Fruit fly (Drosophila melanogaster) whole organism, embryonic: ENCODE measurements around the gene et.

Experiments used
- ATbp ChIP-seq: fragments of 200-800 bp; sonication (Bioruptor generic); optimal IDR thresholded peaks from 2 replicates; lab custom pipeline; 2017; ENCODE audit warnings: missing biosample characterization, mild to moderate bottlenecking, missing genetic modification characterization, missing genetic modification reagents
- Awh ChIP-seq: fragments of 200-800 bp; sonication (Bioruptor generic); IDR thresholded peaks from 2 replicates; pipeline ENCODE4, ENCODE4 v1.3.6; 2022; ENCODE audit warnings: missing biosample characterization, missing genetic modification characterization
- B-H1 ChIP-seq: fragments of 200-800 bp; sonication (Bioruptor generic); IDR thresholded peaks from 3 replicates; pipeline ENCODE4 v1.3.6; 2022; ENCODE audit warnings: missing biosample characterization, missing genetic modification characterization
- Bdp1 ChIP-seq: fragments of 200-800 bp; sonication (Bioruptor generic); optimal IDR thresholded peaks from 3 replicates; lab custom pipeline; 2016; ENCODE audit warnings: missing biosample characterization, missing genetic modification characterization
- CG12104 ChIP-seq: fragments of 200-800 bp; sonication (Bioruptor generic); optimal IDR thresholded peaks from 3 replicates; lab custom pipeline; 2016; ENCODE audit warnings: missing biosample characterization, missing genetic modification characterization
- CG12391 ChIP-seq: fragments of 200-800 bp; sonication (Bioruptor generic); optimal IDR thresholded peaks from 3 replicates; lab custom pipeline; 2018; ENCODE audit warnings: missing biosample characterization, mild to moderate bottlenecking, missing genetic modification characterization, moderate library complexity
- CG12942 ChIP-seq: fragments of 200-800 bp; sonication (Bioruptor generic); optimal IDR thresholded peaks from 3 replicates; lab custom pipeline; 2016; ENCODE audit warnings: missing biosample characterization, missing genetic modification characterization
- CG13296 ChIP-seq: fragments of 200-800 bp; sonication (Bioruptor generic); optimal IDR thresholded peaks from 3 replicates; lab custom pipeline; 2018; ENCODE audit warnings: missing biosample characterization, mild to moderate bottlenecking, missing genetic modification characterization
- CG16863 ChIP-seq: fragments of 200-800 bp; sonication (Bioruptor generic); optimal IDR thresholded peaks from 3 replicates; lab custom pipeline; 2016; ENCODE audit warnings: missing biosample characterization, missing genetic modification characterization
- CG30020 ChIP-seq: fragments of 200-800 bp; optimal IDR thresholded peaks from 2 replicates; lab custom pipeline; 2019; ENCODE audit warnings: missing biosample characterization, mild to moderate bottlenecking, missing genetic modification characterization, moderate library complexity
- CG31388 ChIP-seq: fragments of 200-800 bp; sonication (Bioruptor generic); optimal IDR thresholded peaks from 2 replicates; lab custom pipeline; 2016; ENCODE audit warnings: missing biosample characterization, missing genetic modification characterization
- CG3163 ChIP-seq: fragments of 200-800 bp; sonication (Bioruptor generic); optimal IDR thresholded peaks from 3 replicates; lab custom pipeline; 2016; ENCODE audit warnings: missing biosample characterization, missing genetic modification characterization
- CG4328 ChIP-seq: fragments of 200-800 bp; sonication (Bioruptor generic); optimal IDR thresholded peaks from 3 replicates; lab custom pipeline; 2017; ENCODE audit warnings: missing biosample characterization, missing genetic modification reagents, missing genetic modification characterization
- CG43689 ChIP-seq: fragments of 200-800 bp; sonication (Bioruptor generic); IDR thresholded peaks from 2 replicates; pipeline ENCODE4 v1.3.6; 2022; ENCODE audit warnings: missing biosample characterization, missing genetic modification characterization
- CG4707 ChIP-seq: fragments of 200-800 bp; sonication (Bioruptor generic); optimal IDR thresholded peaks from 2 replicates; lab custom pipeline; 2018; ENCODE audit warnings: missing biosample characterization, mild to moderate bottlenecking, missing genetic modification characterization, moderate library complexity
- CG6765 ChIP-seq: fragments of 200-800 bp; sonication (Bioruptor generic); optimal IDR thresholded peaks from 3 replicates; lab custom pipeline; 2017; ENCODE audit warnings: missing biosample characterization, mild to moderate bottlenecking, missing genetic modification characterization
- CG8944 ChIP-seq: fragments of 200-800 bp; sonication (Bioruptor generic); optimal IDR thresholded peaks from 3 replicates; lab custom pipeline; 2016; ENCODE audit warnings: missing biosample characterization, missing genetic modification characterization
- CG9817 ChIP-seq: fragments of 200-800 bp; sonication (Bioruptor generic); optimal IDR thresholded peaks from 2 replicates; lab custom pipeline; 2018; ENCODE audit warnings: missing biosample characterization, mild to moderate bottlenecking, missing genetic modification characterization, moderate library complexity
- Chrac-16 ChIP-seq: fragments of 200-800 bp; sonication (Bioruptor generic); optimal IDR thresholded peaks from 3 replicates; lab custom pipeline; 2016; ENCODE audit warnings: missing biosample characterization, missing genetic modification characterization
- Dek ChIP-seq: fragments of 200-800 bp; sonication (Bioruptor generic); optimal IDR thresholded peaks from 3 replicates; lab custom pipeline; 2019; ENCODE audit warnings: missing biosample characterization, mild to moderate bottlenecking, missing genetic modification characterization, moderate library complexity
- Gsc ChIP-seq: fragments of 200-800 bp; sonication (Bioruptor generic); IDR thresholded peaks from 2 replicates; pipeline ENCODE4 v1.3.6; 2022; ENCODE audit warnings: missing biosample characterization, missing genetic modification characterization
- HmgZ ChIP-seq: fragments of 200-800 bp; sonication (Bioruptor generic); optimal IDR thresholded peaks from 2 replicates; lab custom pipeline; 2018; ENCODE audit warnings: missing biosample characterization, mild to moderate bottlenecking, missing genetic modification characterization
- Hmr ChIP-seq: fragments of 200-800 bp; sonication (Bioruptor generic); optimal IDR thresholded peaks from 3 replicates; lab custom pipeline; 2017; ENCODE audit warnings: mild to moderate bottlenecking, missing biosample characterization, missing genetic modification reagents, missing genetic modification characterization
- Hr78 ChIP-seq, 2 experiments: fragments of 200-800 bp in 1 of 2; fragments of >200 bp in 1 of 2; sonication (Bioruptor generic) in 1 of 2; optimal IDR thresholded peaks; 2 replicates each; lab custom pipeline; 2017 to 2019; ENCODE audit warnings: missing biosample characterization in 2 of 2, missing genetic modification characterization in 2 of 2, mild to moderate bottlenecking in 1 of 2, moderate library complexity in 1 of 2
- Meics ChIP-seq: fragments of 200-800 bp; sonication (Bioruptor generic); optimal IDR thresholded peaks from 2 replicates; lab custom pipeline; 2017; ENCODE audit warnings: missing biosample characterization, mild to moderate bottlenecking, missing genetic modification characterization
- NC2α ChIP-seq: fragments of 200-800 bp; sonication (Bioruptor generic); optimal IDR thresholded peaks from 2 replicates; lab custom pipeline; 2016; ENCODE audit warnings: missing biosample characterization, missing genetic modification characterization
- NK7.1 ChIP-seq: fragments of 200-800 bp; sonication (Bioruptor generic); optimal IDR thresholded peaks from 3 replicates; lab custom pipeline; 2016; ENCODE audit warnings: missing biosample characterization, missing genetic modification characterization
- Oaz ChIP-seq: fragments of 200-800 bp; sonication (Bioruptor generic); IDR thresholded peaks from 2 replicates; pipeline ENCODE4 v1.3.6; 2022; ENCODE audit warnings: missing biosample characterization, missing genetic modification characterization
- Ptx1 ChIP-seq: fragments of 200-800 bp; sonication (Bioruptor generic); IDR thresholded peaks from 2 replicates; pipeline ENCODE4 v1.3.6; 2022; ENCODE audit warnings: missing biosample characterization, missing genetic modification characterization
- Sry-β ChIP-seq: fragments of 200-800 bp; sonication (Bioruptor generic); optimal IDR thresholded peaks from 2 replicates; lab custom pipeline; 2018; ENCODE audit warnings: missing biosample characterization, mild to moderate bottlenecking, missing genetic modification characterization, moderate library complexity
- TFAM ChIP-seq: fragments of 200-800 bp; sonication (Bioruptor generic); optimal IDR thresholded peaks from 2 replicates; lab custom pipeline; 2017; ENCODE audit warnings: missing biosample characterization, missing genetic modification characterization, inconsistent platforms
- Taf1 ChIP-seq: fragments of 200-800 bp; sonication (Bioruptor generic); IDR thresholded peaks from 2 replicates; pipeline ENCODE4 v1.3.6; 2022; ENCODE audit warnings: missing biosample characterization, missing genetic modification characterization
- Trl ChIP-seq, 3 experiments: fragments of >200 bp in 2 of 3; fragments of 200-800 bp in 1 of 3; sonication (Bioruptor generic) in 1 of 3; optimal IDR thresholded peaks; 2 replicates in 1 of 3; 3 replicates in 2 of 3; lab custom pipeline; 2016 to 2017; ENCODE audit warnings: missing biosample characterization in 1 of 3, missing genetic modification characterization in 1 of 3
- YL-1 ChIP-seq: fragments of 200-800 bp; sonication (Bioruptor generic); optimal IDR thresholded peaks from 3 replicates; lab custom pipeline; 2017; ENCODE audit warnings: missing biosample characterization, mild to moderate bottlenecking, missing genetic modification characterization
- ato ChIP-seq: fragments of 200-800 bp; sonication (Bioruptor generic); IDR thresholded peaks from 2 replicates; pipeline ENCODE4 v1.3.6; 2022; ENCODE audit warnings: missing biosample characterization, missing genetic modification characterization; ENCODE audit not compliant: partially characterized antibody
- cad ChIP-seq: fragments of >200 bp; optimal IDR thresholded peaks from 2 replicates; lab custom pipeline; 2017; ENCODE audit warnings: missing biosample characterization, missing genetic modification characterization
- cg ChIP-seq: fragments of 200-800 bp; sonication (Bioruptor generic); optimal IDR thresholded peaks from 3 replicates; lab custom pipeline; 2019; ENCODE audit warnings: missing biosample characterization, mild to moderate bottlenecking, missing genetic modification characterization, moderate library complexity
- crc ChIP-seq: fragments of 200-800 bp; sonication (Bioruptor generic); optimal IDR thresholded peaks from 2 replicates; lab custom pipeline; 2016; ENCODE audit warnings: missing biosample characterization, missing genetic modification characterization
- crol ChIP-seq: fragments of 200-800 bp; sonication (Bioruptor generic); IDR thresholded peaks from 2 replicates; pipeline ENCODE4 v1.3.6; 2022; ENCODE audit warnings: missing biosample characterization, missing genetic modification characterization
- danr ChIP-seq: fragments of 200-800 bp; sonication (Bioruptor generic); IDR thresholded peaks from 2 replicates; pipeline ENCODE4 v1.3.6; 2022; ENCODE audit warnings: missing biosample characterization, missing genetic modification characterization
- dmrt99B ChIP-seq: fragments of 200-800 bp; sonication (Bioruptor generic); optimal IDR thresholded peaks from 2 replicates; lab custom pipeline; 2018; ENCODE audit warnings: missing biosample characterization, mild to moderate bottlenecking, missing genetic modification characterization, moderate library complexity
- gcm2 ChIP-seq: fragments of 200-800 bp; sonication (Bioruptor generic); optimal IDR thresholded peaks from 2 replicates; lab custom pipeline; 2016; ENCODE audit warnings: missing biosample characterization, missing genetic modification characterization
- kni ChIP-seq: fragments of 200-800 bp; sonication (Bioruptor generic); optimal IDR thresholded peaks from 3 replicates; lab custom pipeline; 2017; ENCODE audit warnings: mild to moderate bottlenecking, missing biosample characterization, missing genetic modification reagents, missing genetic modification characterization
- maf-S ChIP-seq: fragments of 200-800 bp; sonication (Bioruptor generic); optimal IDR thresholded peaks from 2 replicates; lab custom pipeline; 2016; ENCODE audit warnings: missing biosample characterization, missing genetic modification characterization
- otp ChIP-seq: fragments of 200-800 bp; sonication (Bioruptor generic); IDR thresholded peaks from 3 replicates; pipeline ENCODE4, ENCODE4 v1.3.6; 2022; ENCODE audit warnings: missing biosample characterization, missing genetic modification characterization
- psq ChIP-seq: fragments of 200-800 bp; sonication (Bioruptor generic); optimal IDR thresholded peaks from 2 replicates; lab custom pipeline; 2017; ENCODE audit warnings: missing biosample characterization, missing genetic modification characterization
- sens ChIP-seq: fragments of 200-800 bp; sonication (Bioruptor generic); peaks from one replicate; lab custom pipeline; 2016; ENCODE audit warnings: missing biosample characterization, missing genetic modification characterization
- sna ChIP-seq: fragments of 200-800 bp; sonication (Bioruptor generic); IDR thresholded peaks from 2 replicates; pipeline ENCODE4 v1.3.6; 2022; ENCODE audit warnings: missing biosample characterization, missing genetic modification characterization; ENCODE audit not compliant: partially characterized antibody
- z ChIP-seq: fragments of 200-800 bp; sonication (Bioruptor generic); IDR thresholded peaks from 3 replicates; pipeline ENCODE4 v1.3.6; 2022; ENCODE audit warnings: missing biosample characterization, missing genetic modification characterization
- zfh2 ChIP-seq: fragments of 200-800 bp; sonication (Bioruptor generic); optimal IDR thresholded peaks from 2 replicates; lab custom pipeline; 2016; ENCODE audit warnings: missing biosample characterization, missing genetic modification characterization

The et gene

dm6 chrX:19651757-19652419, 23.8 kb downstream of the et start, which contains the start of the genes Ranbp21 and Elys (continued):
- peak; percentile 43 for TF ChIP-seq maf-S (GFP tag; lab: Kevin White, UChicago)
- peak; percentile 45 for TF ChIP-seq CG12942 (GFP tag; lab: Kevin White, UChicago)
- peak; percentile 27 for TF ChIP-seq CG30020
- TF ChIP-seq gcm2 (GFP tag; lab: Kevin White, UChicago): no peak
- no peak for TF ChIP-seq Dek
- TF ChIP-seq sna (GFP tag; lab: Robert Waterston, UW): 0 out of 2 replicates have a peak, but pooled peaks have one; percentile 28
- TF ChIP-seq sens (GFP tag; lab: Kevin White, UChicago): peak; percentile 94
- no peak for TF ChIP-seq Taf1 (GFP tag; lab: Robert Waterston, UW)
- no peak for TF ChIP-seq crol (GFP tag; lab: Robert Waterston, UW)
- TF ChIP-seq cad: no peak
- no peak for TF ChIP-seq z (GFP tag; lab: Robert Waterston, UW)
- TF ChIP-seq HmgZ (tag; lab: Kevin White, UChicago): peak; percentile 28
- no peak for TF ChIP-seq dmrt99B (tag; lab: Kevin White, UChicago)
- no peak for TF ChIP-seq danr
- no peak for TF ChIP-seq ato (GFP tag; lab: Robert Waterston, UW)
- TF ChIP-seq CG4707 (GFP tag; lab: Kevin White, UChicago): no peak
- peak; percentile 71 for TF ChIP-seq Chrac-16 (GFP tag; lab: Kevin White, UChicago)
- no peak for TF ChIP-seq NC2α (GFP tag; lab: Kevin White, UChicago)
- TF ChIP-seq Hr78 (GFP tag; optimal IDR thresholded peaks at IDR 0.05; lab: Kevin White, UChicago): no peak
- TF ChIP-seq CG8944: peak; percentile 62
- TF ChIP-seq zfh2 (GFP tag; lab: Kevin White, UChicago): peak; percentile 75
- TF ChIP-seq Oaz (GFP tag; lab: Robert Waterston, UW): no peak
- TF ChIP-seq YL-1 (GFP tag; lab: Kevin White, UChicago): peak; percentile 64
- TF ChIP-seq CG12104: peak; percentile 11
- TF ChIP-seq Sry-β: no peak
- no peak for TF ChIP-seq Hmr (GFP tag; lab: Kevin White, UChicago)
- no peak for TF ChIP-seq Gsc (GFP tag; lab: Robert Waterston, UW)
- peak; percentile 41 for TF ChIP-seq Bdp1 (GFP tag; lab: Kevin White, UChicago)
- no peak for TF ChIP-seq B-H1
- TF ChIP-seq CG31388 (GFP tag; lab: Kevin White, UChicago): no peak
- TF ChIP-seq CG16863 (GFP tag; lab: Kevin White, UChicago): peak; percentile 56
- TF ChIP-seq kni (GFP tag; lab: Kevin White, UChicago): no peak
- no peak for TF ChIP-seq ATbp
- TF ChIP-seq CG13296 (GFP tag; lab: Kevin White, UChicago): no peak
- TF ChIP-seq CG6765 (GFP tag; lab: Kevin White, UChicago): no peak
- TF ChIP-seq psq (GFP tag; lab: Kevin White, UChicago): no peak
- no peak for TF ChIP-seq TFAM
- TF ChIP-seq Meics (GFP tag; lab: Kevin White, UChicago): no peak
- peak; percentile 21 for TF ChIP-seq CG3163
- TF ChIP-seq Awh (GFP tag; lab: Robert Waterston, UW): 0 out of 2 replicates have a peak, but pooled peaks have one; percentile 29
- TF ChIP-seq CG9817: peak; percentile 50
- TF ChIP-seq CG12391: peak; percentile 50
- TF ChIP-seq otp: no peak
- peak; percentile 10 for TF ChIP-seq CG4328
- TF ChIP-seq CG43689 (GFP tag; lab: Robert Waterston, UW): no peak; the same call in 1 of the 2 replicates
- peak; percentile 36 for TF ChIP-seq NK7.1 (GFP tag; lab: Kevin White, UChicago)
- TF ChIP-seq Trl (optimal IDR thresholded peaks at IDR 0.05; lab: Kevin White, UChicago): peak in 1 of 2 experiments; percentile 25
- peak; percentile 44 for TF ChIP-seq Trl (GFP tag; optimal IDR thresholded peaks at IDR 0.05; lab: Kevin White, UChicago)
- TF ChIP-seq crc (GFP tag; lab: Kevin White, UChicago): peak; percentile 37
- TF ChIP-seq cg (GFP tag; lab: Kevin White, UChicago): peak; percentile 69
- peak; percentile 63; the same call in 1 of the 2 replicates for TF ChIP-seq Ptx1 (GFP tag; lab: Robert Waterston, UW)
